Worm (Caenorhabditis elegans): Measurements from ENCODE around the gene nsph-3.1.
"Not testable (repeated sequence)": the region's sequence is repeated elsewhere in the genome, so short reads cannot be mapped to it uniquely, and the experiment has no call there.

nsph-3.1 gene

ce11 chrIV:10981761-10982160, 32.2 kb downstream of the nsph-3.1 start, which contains the start of gene Y43E12A.2:
Gene Y43E12A.2, plus strand, starts transcription at chrIV:10982061.
- TF ChIP-seq nhr-84 (tag; optimal IDR thresholded peaks at IDR 0.05) (no peak), grh-1 (GFP tag; IDR thresholded peaks at IDR 0.05) (no peak), lin-15B (tag; optimal IDR thresholded peaks at IDR 0.05) (no peak)

ce11 chrIV:10985568-10986035, 36.0 kb downstream of the nsph-3.1 start, which contains the start of gene cyb-2.1:
Gene cyb-2.1, plus strand, starts transcription at chrIV:10985985.
- TF ChIP-seq grh-1 (GFP tag; IDR thresholded peaks at IDR 0.05) (no peak), nhr-71 (tag; optimal IDR thresholded peaks at IDR 0.05) (no peak)

ce11 chrIV:10987342-10987945, 37.8 kb downstream of the nsph-3.1 start, which contains the start of gene Y43E12A.3:
Gene Y43E12A.3, plus strand, starts transcription at chrIV:10987895.
- not testable (repeated sequence) for TF ChIP-seq nhr-237, fkh-8, nhr-76 (tag; optimal IDR thresholded peaks at IDR 0.05)

- TF ChIP-seq nhr-84 (tag; optimal IDR thresholded peaks at IDR 0.05) (no peak), nhr-85 (tag) (no peak), nhr-90 (tag; optimal IDR thresholded peaks at IDR 0.05; ENCODE audit: poor library complexity) (no peak), fkh-8 (tag; optimal IDR thresholded peaks at IDR 0.05) (no peak), unc-30 (tag; optimal IDR thresholded peaks at IDR 0.05) (no peak), tlp-1 (tag; optimal IDR thresholded peaks at IDR 0.05) (no peak), unc-130 (tag; optimal IDR thresholded peaks at IDR 0.05) (no peak), pag-3 (tag; optimal IDR thresholded peaks at IDR 0.05; ENCODE audit: borderline replicate concordance, insufficient read depth) (no peak), lir-3 (tag; optimal IDR thresholded peaks at IDR 0.05; ENCODE audit: poor library complexity) (no peak), dsc-1 (tag; optimal IDR thresholded peaks at IDR 0.05) (no peak), jun-1 (tag; optimal IDR thresholded peaks at IDR 0.05) (no peak), aha-1 (tag; optimal IDR thresholded peaks at IDR 0.05) (no peak), elt-3 (tag; optimal IDR thresholded peaks at IDR 0.05) (no peak), rnt-1 (tag; optimal IDR thresholded peaks at IDR 0.05) (no peak), efl-3 (GFP tag; optimal IDR thresholded peaks at IDR 0.05) (no peak)
Observed at ce11 chrIV:10990699-10991098, 41.1 kb downstream of the nsph-3.1 start, which contains the start of gene F13H10.5. Gene F13H10.5, plus strand, starts transcription at chrIV:10990999.
